Fruit fly (Drosophila melanogaster): ENCODE measurements around the gene SMC5.

- TF ChIP-seq usp (GFP tag; optimal IDR thresholded peaks at IDR 0.05) (no peak), Dll (optimal IDR thresholded peaks at IDR 0.05) (no peak), EcR (GFP tag; optimal IDR thresholded peaks at IDR 0.05) (no peak), pan (optimal IDR thresholded peaks at IDR 0.05) (no peak), CG8478 (optimal IDR thresholded peaks at IDR 0.05) (no peak), psq (optimal IDR thresholded peaks at IDR 0.05) (no peak)
Measured at dm6 chr3L:21533270-21533948, 35.6 kb upstream of the SMC5 start, which contains the start of gene Mkrn1.
